Worm (Caenorhabditis elegans) whole organism, late embryonic: ENCODE measurements around the gene lido-4.
A peak's percentile ranks its signal among the peaks of the same experiment; 100 is the strongest.

Experiments used
- F13H6.1 ChIP-seq: sonication (generic microtip); optimal IDR thresholded peaks from 2 replicates; lab custom pipeline; 2016; ENCODE audit warnings: missing genetic modification characterization, missing compliant biosample characterization
- K09A11.1 ChIP-seq: sonication (generic microtip); optimal IDR thresholded peaks from 2 replicates; lab custom pipeline; 2017; ENCODE audit warnings: antibody characterized with exemption, mild to moderate bottlenecking, missing genetic modification characterization, missing compliant biosample characterization; ENCODE audit not compliant: insufficient read depth
- ama-1 ChIP-seq: fragments of 150-350 bp; optimal IDR thresholded peaks from 2 replicates; lab custom pipeline; 2014
- ceh-2 ChIP-seq: sonication (generic microtip); optimal IDR thresholded peaks from 2 replicates; lab custom pipeline; 2016; ENCODE audit warnings: missing genotype, missing genetic modification characterization, missing compliant biosample characterization
- ceh-6 ChIP-seq: fragments of 200-800 bp; sonication (Bioruptor generic); optimal IDR thresholded peaks from 2 replicates; lab custom pipeline; 2018; ENCODE audit warnings: mild to moderate bottlenecking, missing genetic modification characterization, missing compliant biosample characterization
- dmd-4 ChIP-seq: sonication (generic microtip); optimal IDR thresholded peaks from 2 replicates; lab custom pipeline; 2016; ENCODE audit warnings: borderline replicate concordance, missing genetic modification characterization, missing compliant biosample characterization
- elt-2 ChIP-seq: sonication (generic microtip); optimal IDR thresholded peaks from 2 replicates; lab custom pipeline; 2016; ENCODE audit warnings: missing genetic modification reagents, missing genetic modification characterization, missing compliant biosample characterization
- elt-4 ChIP-seq: sonication (generic microtip); optimal IDR thresholded peaks from 2 replicates; lab custom pipeline; 2016; ENCODE audit warnings: missing genetic modification characterization, missing compliant biosample characterization
- ets-4 ChIP-seq: sonication (generic microtip); optimal IDR thresholded peaks from 2 replicates; lab custom pipeline; 2016; ENCODE audit warnings: missing genetic modification characterization, missing compliant biosample characterization
- fkh-10 ChIP-seq: fragments of 150-350 bp; optimal IDR thresholded peaks from 2 replicates; lab custom pipeline; 2014; ENCODE audit warnings: missing biosample characterization, missing genetic modification reagents, missing genetic modification characterization
- ref-2 ChIP-seq: sonication (generic microtip); optimal IDR thresholded peaks from 2 replicates; lab custom pipeline; 2016; ENCODE audit warnings: missing genetic modification characterization, missing compliant biosample characterization
- sox-4 ChIP-seq: sonication (generic microtip); optimal IDR thresholded peaks from 2 replicates; lab custom pipeline; 2017; ENCODE audit warnings: mild to moderate bottlenecking, missing genetic modification characterization, inconsistent platforms, missing compliant biosample characterization
- syd-9 ChIP-seq: sonication (generic microtip); optimal IDR thresholded peaks from 2 replicates; lab custom pipeline; 2016; ENCODE audit warnings: mild to moderate bottlenecking, missing genetic modification characterization, moderate library complexity, missing compliant biosample characterization

DNA sequence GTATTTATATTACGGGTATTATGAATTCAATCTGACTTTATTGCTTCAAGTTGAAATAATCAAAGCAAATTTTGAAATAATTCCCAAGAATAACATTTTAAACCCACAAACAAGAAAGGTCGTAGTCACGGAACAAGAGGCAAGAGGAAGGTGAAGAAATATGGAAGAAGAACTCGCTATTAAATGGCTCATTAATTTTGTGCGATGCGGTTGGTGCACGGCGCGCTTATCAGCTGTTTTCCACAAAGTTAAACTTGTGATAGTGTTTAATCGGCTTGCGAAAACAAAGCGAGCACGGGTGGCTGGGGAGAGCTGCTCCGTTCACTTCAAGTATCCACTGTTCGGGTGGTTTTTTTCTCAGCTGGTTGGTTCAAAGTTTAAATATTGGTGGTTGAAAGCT lies 40.6 kb downstream of the lido-4 start:
- no peak for TF ChIP-seq ama-1
- TF ChIP-seq ceh-2 (tag; lab: Kevin White, UChicago): no peak
- no peak for TF ChIP-seq syd-9 (tag; lab: Kevin White, UChicago)
- no peak for TF ChIP-seq ceh-6 (GFP tag; lab: Kevin White, UChicago)
- TF ChIP-seq elt-2 (tag; lab: Kevin White, UChicago): peak; percentile 29
- TF ChIP-seq ets-4 (tag; lab: Kevin White, UChicago): no peak
- no peak for TF ChIP-seq ref-2 (tag; lab: Kevin White, UChicago)
- no peak for TF ChIP-seq sox-4 (tag; lab: Kevin White, UChicago)
- no peak for TF ChIP-seq fkh-10 (GFP tag; lab: Kevin White, UChicago)
- TF ChIP-seq dmd-4 (tag; lab: Kevin White, UChicago): no peak
- TF ChIP-seq F13H6.1 (tag; lab: Kevin White, UChicago): no peak
- TF ChIP-seq elt-4: no peak
- TF ChIP-seq K09A11.1 (tag; lab: Kevin White, UChicago): no peak
